Worm (Caenorhabditis elegans): ENCODE data around the gene nas-37.

- TF ChIP-seq fkh-10 (GFP tag; optimal IDR thresholded peaks at IDR 0.05) (no peak), ztf-16 (tag; optimal IDR thresholded peaks at IDR 0.05) (no peak), ceh-48 (tag; optimal IDR thresholded peaks at IDR 0.05) (no peak)
Observed at ce11 chrX:9957449-9957848, 8.6 kb upstream of the nas-37 start.

Measured in whole organism, late embryonic.